Worm (Caenorhabditis elegans): ENCODE data around the gene C29F9.6.

ce11 chrIII:117210-117609 is 2.5 kb downstream of the C29F9.6 start, which contains the start of gene C29F9.5:
- TF ChIP-seq nhr-77 (tag; optimal IDR thresholded peaks at IDR 0.05) (no peak), lsy-2 (tag; optimal IDR thresholded peaks at IDR 0.05) (no peak), nhr-11 (tag; optimal IDR thresholded peaks at IDR 0.05) (no peak)
